Fruit fly (Drosophila melanogaster): ENCODE data around the gene CG1637.
A peak's percentile ranks its signal among the peaks of the same experiment; 100 is the strongest.

Gene CG1637

dm6 chrX:10877087-10877935 is at the start of gene CG1637:
Gene CG1637, minus strand, starts transcription at chrX:10877893.
- TF ChIP-seq Ets98B (GFP tag; IDR thresholded peaks at IDR 0.05) (0 out of 2 replicates have a peak, but pooled peaks have one; percentile 9), CG13204 (GFP tag; optimal IDR thresholded peaks at IDR 0.05) (no peak), fd96Ca (GFP tag; IDR thresholded peaks at IDR 0.05) (no peak; the same call in 2 of the 3 replicates), CG17806 (tag; optimal IDR thresholded peaks at IDR 0.05) (peak; percentile 18), D1 (tag; optimal IDR thresholded peaks at IDR 0.05) (no peak), rn (GFP tag; IDR thresholded peaks at IDR 0.05) (no peak), CG14655 (GFP tag; optimal IDR thresholded peaks at IDR 0.05) (no peak), CG8159 (tag; optimal IDR thresholded peaks at IDR 0.05) (no peak), EcR (GFP tag; optimal IDR thresholded peaks at IDR 0.05) (no peak), CG12605 (GFP tag; IDR thresholded peaks at IDR 0.05) (peak; percentile 29; the same call in 1 of the 2 replicates), CG34367 (tag; optimal IDR thresholded peaks at IDR 0.05) (no peak), CG8301 (tag; optimal IDR thresholded peaks at IDR 0.05) (peak; percentile 32), CG10348 (GFP tag; IDR thresholded peaks at IDR 0.05) (no peak), Pif1A (GFP tag; optimal IDR thresholded peaks at IDR 0.05) (no peak), CG15710 (tag; optimal IDR thresholded peaks at IDR 0.05) (peak; percentile 3), CG32121 (GFP tag; IDR thresholded peaks at IDR 0.05) (0 out of 2 replicates have a peak, but pooled peaks have one; percentile 20), gl (tag; optimal IDR thresholded peaks at IDR 0.05) (no peak), Snoo (tag; optimal IDR thresholded peaks at IDR 0.05) (no peak), CG9948 (tag; optimal IDR thresholded peaks at IDR 0.05) (peak; percentile 16), Pif1B (GFP tag; optimal IDR thresholded peaks at IDR 0.05) (no peak), CG4496 (GFP tag; IDR thresholded peaks at IDR 0.05) (peak; percentile 55)

dm6 chrX:10927110-10927509 is 49.4 kb upstream of the CG1637 start, which contains the start of gene CG2145:
Gene CG2145, plus strand, starts transcription at chrX:10927399.
- TF ChIP-seq CG4496 (GFP tag; IDR thresholded peaks at IDR 0.05): peak; percentile 86
- TF ChIP-seq CG17806 (tag; optimal IDR thresholded peaks at IDR 0.05): peak; percentile 2
- TF ChIP-seq CG15710 (tag; optimal IDR thresholded peaks at IDR 0.05): peak; percentile 18
- peak; percentile 24 for TF ChIP-seq EcR (GFP tag; optimal IDR thresholded peaks at IDR 0.05)
- TF ChIP-seq CG10348 (GFP tag; IDR thresholded peaks at IDR 0.05): no peak
- peak; percentile 86 for TF ChIP-seq CG32121 (GFP tag; IDR thresholded peaks at IDR 0.05)
- TF ChIP-seq CG13204 (GFP tag; optimal IDR thresholded peaks at IDR 0.05): peak; percentile 91
- TF ChIP-seq Pif1A (GFP tag; optimal IDR thresholded peaks at IDR 0.05): peak; percentile 13
- no peak for TF ChIP-seq CG8301 (tag; optimal IDR thresholded peaks at IDR 0.05)
- peak; percentile 92 for TF ChIP-seq Ets98B (GFP tag; IDR thresholded peaks at IDR 0.05)
- no peak for TF ChIP-seq D1 (tag; optimal IDR thresholded peaks at IDR 0.05)
- peak; percentile 31 for TF ChIP-seq Snoo (tag; optimal IDR thresholded peaks at IDR 0.05)
- peak; percentile 92 for TF ChIP-seq fd96Ca (GFP tag; IDR thresholded peaks at IDR 0.05)
- peak; percentile 29 for TF ChIP-seq CG8159 (tag; optimal IDR thresholded peaks at IDR 0.05)
- peak; percentile 57 for TF ChIP-seq Pif1B (GFP tag; optimal IDR thresholded peaks at IDR 0.05)
- peak; percentile 67 for TF ChIP-seq CG12605 (GFP tag; IDR thresholded peaks at IDR 0.05)
- no peak for TF ChIP-seq rn (GFP tag; IDR thresholded peaks at IDR 0.05)
- TF ChIP-seq CG34367 (tag; optimal IDR thresholded peaks at IDR 0.05): no peak
- no peak for TF ChIP-seq CG14655 (GFP tag; optimal IDR thresholded peaks at IDR 0.05)
- no peak for TF ChIP-seq CG9948 (tag; optimal IDR thresholded peaks at IDR 0.05)
- TF ChIP-seq gl (tag; optimal IDR thresholded peaks at IDR 0.05): no peak

- TF ChIP-seq CG15710 (tag; optimal IDR thresholded peaks at IDR 0.05) (no peak), gl (tag; optimal IDR thresholded peaks at IDR 0.05) (no peak), CG17806 (tag; optimal IDR thresholded peaks at IDR 0.05) (no peak), CG9948 (tag; optimal IDR thresholded peaks at IDR 0.05) (no peak), CG34367 (tag; optimal IDR thresholded peaks at IDR 0.05) (no peak), CG4496 (GFP tag; IDR thresholded peaks at IDR 0.05) (no peak), D1 (tag; optimal IDR thresholded peaks at IDR 0.05) (no peak), CG14655 (GFP tag; optimal IDR thresholded peaks at IDR 0.05) (no peak), EcR (GFP tag; optimal IDR thresholded peaks at IDR 0.05) (no peak)
Measured at dm6 chrX:10926245-10926644, 48.6 kb upstream of the CG1637 start.

- TF ChIP-seq CG13204 (GFP tag; optimal IDR thresholded peaks at IDR 0.05) (peak; percentile 51), CG14655 (GFP tag; optimal IDR thresholded peaks at IDR 0.05) (no peak), CG17806 (tag; optimal IDR thresholded peaks at IDR 0.05) (no peak)
Measured at dm6 chrX:10923711-10924281, 46.1 kb upstream of the CG1637 start, which contains the start of gene v. Gene v, plus strand, starts transcription at chrX:10923972.

- TF ChIP-seq Snoo (tag; optimal IDR thresholded peaks at IDR 0.05): no peak
- TF ChIP-seq CG15710 (tag; optimal IDR thresholded peaks at IDR 0.05): no peak
- TF ChIP-seq CG8159 (tag; optimal IDR thresholded peaks at IDR 0.05): no peak
- TF ChIP-seq Pif1A (GFP tag; optimal IDR thresholded peaks at IDR 0.05): no peak
- TF ChIP-seq CG34367 (tag; optimal IDR thresholded peaks at IDR 0.05): no peak
- no peak for TF ChIP-seq rn (GFP tag; IDR thresholded peaks at IDR 0.05)
- no peak for TF ChIP-seq CG9948 (tag; optimal IDR thresholded peaks at IDR 0.05)
- no peak for TF ChIP-seq CG14655 (GFP tag; optimal IDR thresholded peaks at IDR 0.05)
- no peak for TF ChIP-seq Pif1B (GFP tag; optimal IDR thresholded peaks at IDR 0.05)
- TF ChIP-seq D1 (tag; optimal IDR thresholded peaks at IDR 0.05): no peak
- TF ChIP-seq EcR (GFP tag; optimal IDR thresholded peaks at IDR 0.05): no peak
- TF ChIP-seq Ets98B (GFP tag; IDR thresholded peaks at IDR 0.05): no peak
- no peak for TF ChIP-seq CG4496 (GFP tag; IDR thresholded peaks at IDR 0.05)
- TF ChIP-seq CG10348 (GFP tag; IDR thresholded peaks at IDR 0.05): no peak
- no peak for TF ChIP-seq gl (tag; optimal IDR thresholded peaks at IDR 0.05)
Measured at dm6 chrX:10922178-10922577, 44.5 kb upstream of the CG1637 start.

All from whole organism, pupa.